Worm (Caenorhabditis elegans) whole organism, L1 larva: ENCODE results near the gene F53B2.8.

Experiments
- C34B4.2 ChIP-seq: sonication (generic microtip); optimal IDR thresholded peaks from 2 replicates; lab custom pipeline; 2017; ENCODE audit warnings: mild to moderate bottlenecking, missing genetic modification characterization, missing compliant biosample characterization
- Y116A8C.19 ChIP-seq: sonication (generic microtip); optimal IDR thresholded peaks from 2 replicates; lab custom pipeline; 2016; ENCODE audit warnings: missing compliant biosample characterization, missing genetic modification characterization, borderline replicate concordance
- aha-1 ChIP-seq: fragments of 150-350 bp; optimal IDR thresholded peaks from 2 replicates; lab custom pipeline; 2014; ENCODE audit warnings: missing biosample characterization, missing genetic modification characterization
- blmp-1 ChIP-seq: fragments of 150-350 bp; optimal IDR thresholded peaks from 2 replicates; lab custom pipeline; 2014; ENCODE audit warnings: missing biosample characterization, missing genetic modification characterization
- ceh-82 ChIP-seq, 3 experiments: fragments of 150-350 bp in 1 of 3; sonication (generic microtip) in 2 of 3; optimal IDR thresholded peaks; 2 replicates each; lab custom pipeline; 2014 to 2017; ENCODE audit warnings: missing biosample characterization in 3 of 3, missing genetic modification characterization in 3 of 3
- ceh-88 ChIP-seq: fragments of 200-800 bp; sonication (Bioruptor generic); IDR thresholded peaks from 2 replicates; pipeline ENCODE4 v1.3.6; 2022; ENCODE audit warnings: missing genetic modification characterization, missing compliant biosample characterization
- ceh-90 ChIP-seq: sonication (generic microtip); optimal IDR thresholded peaks from 2 replicates; lab custom pipeline; 2016; ENCODE audit warnings: missing genetic modification characterization, missing compliant biosample characterization
- ces-1 ChIP-seq: fragments of 150-350 bp; optimal IDR thresholded peaks from 2 replicates; lab custom pipeline; 2014; ENCODE audit warnings: missing biosample characterization, missing genetic modification reagents, missing genetic modification characterization
- dpl-1 ChIP-seq, 3 experiments: fragments of 150-350 bp in 2 of 3; sonication (generic microtip) in 1 of 3; optimal IDR thresholded peaks; 2 replicates each; lab custom pipeline; 2014 to 2017; ENCODE audit warnings: missing biosample characterization in 3 of 3, missing genetic modification characterization in 3 of 3, missing genetic modification reagents in 3 of 3
- dsc-1 ChIP-seq: sonication (generic microtip); optimal IDR thresholded peaks from 2 replicates; lab custom pipeline; 2016; ENCODE audit warnings: mild to moderate bottlenecking, missing genetic modification characterization, missing compliant biosample characterization
- efl-1 ChIP-seq, 4 experiments: fragments of 150-350 bp; optimal IDR thresholded peaks in 3 of 4; peaks in 1 of 4; 1 replicate in 1 of 4; 2 replicates in 3 of 4; lab custom pipeline; 2014; ENCODE audit warnings: missing biosample characterization in 2 of 4, missing genetic modification characterization in 2 of 4, missing genetic modification reagents in 2 of 4
- efl-3 ChIP-seq: fragments of 200-800 bp; sonication (Bioruptor generic); optimal IDR thresholded peaks from 2 replicates; lab custom pipeline; 2018; ENCODE audit warnings: mild to moderate bottlenecking, missing genetic modification characterization, missing compliant biosample characterization
- egl-13 ChIP-seq: sonication (generic microtip); optimal IDR thresholded peaks from 2 replicates; lab custom pipeline; 2016; ENCODE audit warnings: missing genotype, missing genetic modification reagents, missing genetic modification characterization, missing compliant biosample characterization
- egl-27 ChIP-seq, 2 experiments: fragments of 150-350 bp in 1 of 2; sonication (generic microtip); optimal IDR thresholded peaks; 3 replicates each; lab custom pipeline; 2017 to 2018; ENCODE audit warnings: missing biosample characterization in 2 of 2, missing genetic modification characterization in 2 of 2, missing genetic modification reagents in 2 of 2
- elt-2 ChIP-seq: sonication (generic microtip); optimal IDR thresholded peaks from 2 replicates; lab custom pipeline; 2016; ENCODE audit warnings: missing genetic modification characterization, mild to moderate bottlenecking, inconsistent platforms, missing compliant biosample characterization, missing genetic modification reagents
- elt-3 ChIP-seq, 6 experiments: fragments of 150-350 bp in 1 of 6; sonication (generic microtip); optimal IDR thresholded peaks; 2 replicates each; lab custom pipeline; 2017 to 2018; ENCODE audit warnings: missing biosample characterization in 6 of 6, missing genetic modification characterization in 6 of 6, inconsistent platforms in 1 of 6
- fkh-4 ChIP-seq: sonication (generic microtip); optimal IDR thresholded peaks from 2 replicates; lab custom pipeline; 2016; ENCODE audit warnings: missing compliant biosample characterization, missing genetic modification characterization, borderline replicate concordance
- fkh-8 ChIP-seq: sonication (generic microtip); optimal IDR thresholded peaks from 2 replicates; lab custom pipeline; 2016; ENCODE audit warnings: mild to moderate bottlenecking, missing genetic modification characterization, missing compliant biosample characterization
- fos-1 ChIP-seq: fragments of 150-350 bp; optimal IDR thresholded peaks from 2 replicates; lab custom pipeline; 2014; ENCODE audit warnings: missing biosample characterization, missing genetic modification characterization
- hlh-17 ChIP-seq: fragments of 200-800 bp; sonication (Bioruptor generic); optimal IDR thresholded peaks from 2 replicates; lab custom pipeline; 2018; ENCODE audit warnings: missing genetic modification characterization, mild to moderate bottlenecking, missing compliant biosample characterization, moderate library complexity, borderline replicate concordance
- hlh-4 ChIP-seq: sonication (generic microtip); optimal IDR thresholded peaks from 2 replicates; lab custom pipeline; 2016; ENCODE audit warnings: mild to moderate bottlenecking, missing genetic modification characterization, missing compliant biosample characterization
- lin-14 ChIP-seq: fragments of 200-800 bp; sonication (Bioruptor generic); optimal IDR thresholded peaks from 2 replicates; lab custom pipeline; 2018; ENCODE audit warnings: mild to moderate bottlenecking, missing genetic modification characterization, moderate library complexity, missing compliant biosample characterization
- lin-35 ChIP-seq, 2 experiments: fragments of 150-350 bp; optimal IDR thresholded peaks; 2 replicates each; lab custom pipeline; 2014; ENCODE audit warnings: missing biosample characterization in 2 of 2, missing genetic modification characterization in 2 of 2, missing genetic modification reagents in 2 of 2
- lir-3 ChIP-seq: sonication (generic microtip); optimal IDR thresholded peaks from 2 replicates; lab custom pipeline; 2016; ENCODE audit warnings: mild to moderate bottlenecking, missing genetic modification characterization, moderate library complexity, missing compliant biosample characterization; ENCODE audit not compliant: poor library complexity
- nhr-12 ChIP-seq: sonication (generic microtip); optimal IDR thresholded peaks from 2 replicates; lab custom pipeline; 2017; ENCODE audit warnings: missing biosample characterization, missing genetic modification characterization
- nhr-19 ChIP-seq: fragments of 200-800 bp; sonication (Bioruptor generic); conservative IDR thresholded peaks from 2 replicates; pipeline ENCODE4 v1.3.6; 2022; ENCODE audit warnings: missing genetic modification characterization, missing compliant biosample characterization
- nhr-237 ChIP-seq: fragments of 150-350 bp; optimal IDR thresholded peaks from 2 replicates; lab custom pipeline; 2014; ENCODE audit warnings: missing biosample characterization, missing genetic modification characterization
- nhr-71 ChIP-seq: sonication (generic microtip); optimal IDR thresholded peaks from 2 replicates; lab custom pipeline; 2016; ENCODE audit warnings: mild to moderate bottlenecking, missing genetic modification characterization, moderate library complexity, missing compliant biosample characterization
- nhr-84 ChIP-seq: sonication (generic microtip); optimal IDR thresholded peaks from 2 replicates; lab custom pipeline; 2017; ENCODE audit warnings: missing biosample characterization, missing genetic modification characterization
- pqm-1 ChIP-seq: sonication (generic microtip); optimal IDR thresholded peaks from 3 replicates; lab custom pipeline; 2017; ENCODE audit warnings: missing biosample characterization, missing genetic modification characterization
- rnt-1 ChIP-seq: sonication (generic microtip); optimal IDR thresholded peaks from 2 replicates; lab custom pipeline; 2016; ENCODE audit warnings: mild to moderate bottlenecking, missing genetic modification characterization, moderate library complexity, missing compliant biosample characterization
- snu-23 ChIP-seq: sonication (generic microtip); optimal IDR thresholded peaks from 2 replicates; lab custom pipeline; 2016; ENCODE audit warnings: missing genetic modification characterization, missing compliant biosample characterization
- swsn-7 ChIP-seq: sonication (generic microtip); optimal IDR thresholded peaks from 2 replicates; lab custom pipeline; 2016; ENCODE audit warnings: missing genetic modification characterization, missing compliant biosample characterization
- tbx-2 ChIP-seq: sonication (generic microtip); optimal IDR thresholded peaks from 2 replicates; lab custom pipeline; 2016; ENCODE audit warnings: missing genetic modification characterization, missing compliant biosample characterization
- tlp-1 ChIP-seq: fragments of 150-350 bp; optimal IDR thresholded peaks from 2 replicates; lab custom pipeline; 2014; ENCODE audit warnings: missing biosample characterization, missing genetic modification characterization
- vab-15 ChIP-seq: sonication (generic microtip); optimal IDR thresholded peaks from 2 replicates; lab custom pipeline; 2017; ENCODE audit warnings: missing genotype, mild to moderate bottlenecking, missing genetic modification characterization, missing compliant biosample characterization
- zag-1 ChIP-seq: fragments of 150-350 bp; optimal IDR thresholded peaks from 2 replicates; lab custom pipeline; 2014; ENCODE audit warnings: missing biosample characterization, missing genetic modification characterization
- zip-4 ChIP-seq: fragments of 200-800 bp; sonication (Bioruptor generic); optimal IDR thresholded peaks from 2 replicates; lab custom pipeline; 2018; ENCODE audit warnings: mild to moderate bottlenecking, missing genetic modification characterization, moderate library complexity, missing compliant biosample characterization
- ztf-11 ChIP-seq, 2 experiments: sonication (generic microtip); optimal IDR thresholded peaks; 2 replicates each; lab custom pipeline; 2016 to 2017; ENCODE audit warnings: missing genetic modification characterization in 2 of 2, missing biosample characterization in 1 of 2, missing compliant biosample characterization in 1 of 2

The F53B2.8 gene

DNA sequence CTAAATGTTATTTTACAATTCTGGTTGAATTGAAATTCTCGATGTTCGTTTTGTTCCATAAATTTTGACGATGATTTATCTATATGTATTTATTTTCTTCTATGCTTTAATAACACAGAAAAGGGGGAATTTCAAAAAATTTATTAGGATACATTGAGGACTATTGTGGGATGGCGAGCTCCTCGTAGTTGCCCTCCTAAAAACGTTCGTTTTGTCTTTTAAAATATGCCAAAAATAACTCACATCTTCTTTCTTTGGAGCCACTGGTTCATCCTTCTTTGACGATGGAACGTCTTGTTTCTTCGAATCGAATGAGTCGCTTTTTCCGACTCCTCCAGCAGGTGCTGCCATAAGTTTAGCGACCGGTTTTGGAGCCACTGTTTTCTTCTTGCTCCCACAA is 43.4 kb upstream of the F53B2.8 start:
- no peak for TF ChIP-seq elt-2 (tag; lab: Kevin White, UChicago)

DNA sequence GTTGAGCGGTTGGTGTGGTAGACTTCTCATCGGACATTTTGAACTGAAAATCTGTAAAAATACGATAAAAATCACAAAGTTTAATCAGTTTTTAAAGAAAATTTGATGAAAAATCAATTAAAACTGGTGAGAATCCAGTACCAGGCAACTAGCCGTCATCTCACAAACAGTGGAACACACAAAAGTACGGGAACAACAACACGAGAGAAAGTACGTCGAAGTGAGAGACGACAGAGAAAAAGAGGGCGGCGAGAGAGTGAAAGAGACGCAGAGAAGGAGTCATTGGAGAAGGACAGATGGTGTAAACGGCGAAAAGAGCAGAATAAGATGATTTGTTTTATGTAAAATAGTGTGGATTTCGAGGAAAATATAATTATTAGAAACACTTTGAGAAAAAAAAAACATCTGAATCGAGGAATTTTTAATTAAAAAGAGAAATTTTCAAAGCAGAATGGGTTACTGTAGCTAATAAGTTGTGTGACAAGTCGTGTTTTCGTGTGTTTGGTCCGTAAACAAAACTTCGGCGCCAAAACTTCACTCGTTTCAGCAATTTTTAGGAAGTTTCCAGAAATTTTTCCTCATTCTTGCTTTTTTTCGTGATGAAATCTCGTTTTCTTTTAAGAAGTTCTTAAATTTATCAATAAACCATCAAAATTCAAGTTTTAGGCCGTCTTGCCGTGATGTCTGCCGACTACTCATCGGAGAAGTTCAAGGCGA is 40.1 kb upstream of the F53B2.8 start, which contains the start of the genes hsb-1 and let-99:
TSS of gene hsb-1 (minus strand) at position 51 of the 717 bp plus-strand sequence.
TSS of gene let-99 (plus strand) at position 667 of the 717 bp plus-strand sequence.
- TF ChIP-seq efl-1 (optimal IDR thresholded peaks at IDR 0.05; lab: Kevin White, UChicago), result peak; percentile 69 to 84
- peak; percentile 40 to 83 for TF ChIP-seq efl-1 (GFP tag; optimal IDR thresholded peaks at IDR 0.05 in 1 of 2; lab: Kevin White, UChicago)
- peak; percentile 33 to 51 for TF ChIP-seq lin-35 (GFP tag; optimal IDR thresholded peaks at IDR 0.05; lab: Kevin White, UChicago)
- peak; percentile 27 for TF ChIP-seq swsn-7
- TF ChIP-seq lin-14 (GFP tag; lab: Kevin White, UChicago), result peak; percentile 84
- no peak for TF ChIP-seq ces-1 (GFP tag; lab: Kevin White, UChicago)
- peak; percentile 19 for TF ChIP-seq blmp-1 (tag; lab: Kevin White, UChicago)
- TF ChIP-seq dpl-1 (GFP tag; optimal IDR thresholded peaks at IDR 0.05; lab: Kevin White, UChicago), result peak; percentile 1 to 52 (median 52)
- TF ChIP-seq pqm-1 (tag; lab: Kevin White, UChicago), result no peak
- no peak for TF ChIP-seq dsc-1 (tag; lab: Kevin White, UChicago)
- no peak for TF ChIP-seq efl-3 (GFP tag; lab: Kevin White, UChicago)
- TF ChIP-seq ceh-82 (tag; optimal IDR thresholded peaks at IDR 0.05; lab: Kevin White, UChicago), result peak in 2 of 3 experiments; percentile 12 to 21
- peak; percentile 66 for TF ChIP-seq rnt-1 (tag; lab: Kevin White, UChicago)

- peak in 1 of 2 experiments; percentile 0 for TF ChIP-seq efl-1 (optimal IDR thresholded peaks at IDR 0.05; lab: Kevin White, UChicago)
- TF ChIP-seq efl-1 (GFP tag; optimal IDR thresholded peaks at IDR 0.05 in 1 of 2; lab: Kevin White, UChicago), result peak in 1 of 2 experiments; percentile 68
- no peak for TF ChIP-seq ztf-11 (tag; optimal IDR thresholded peaks at IDR 0.05; lab: Kevin White, UChicago)
- peak; percentile 86 for TF ChIP-seq dsc-1 (tag; lab: Kevin White, UChicago)
- no peak for TF ChIP-seq tlp-1
- TF ChIP-seq elt-3 (tag; optimal IDR thresholded peaks at IDR 0.05; lab: Kevin White, UChicago), result no peak
- TF ChIP-seq zag-1 (tag; lab: Kevin White, UChicago), result no peak
- TF ChIP-seq snu-23 (GFP tag; lab: Kevin White, UChicago), result peak; percentile 27
- TF ChIP-seq fos-1 (tag; lab: Kevin White, UChicago), result peak; percentile 46
- no peak for TF ChIP-seq fkh-4
- no peak for TF ChIP-seq rnt-1 (tag; lab: Kevin White, UChicago)
- TF ChIP-seq nhr-19 (GFP tag; lab: Robert Waterston, UW), result no peak
- no peak for TF ChIP-seq tbx-2 (tag; lab: Kevin White, UChicago)
- no peak for TF ChIP-seq hlh-4 (tag; lab: Kevin White, UChicago)
- TF ChIP-seq ceh-88 (GFP tag; lab: Robert Waterston, UW), result no peak
- no peak for TF ChIP-seq vab-15 (tag; lab: Kevin White, UChicago)
- TF ChIP-seq egl-27 (tag; optimal IDR thresholded peaks at IDR 0.05; lab: Kevin White, UChicago), result no peak
- TF ChIP-seq aha-1 (tag; lab: Kevin White, UChicago), result no peak
- TF ChIP-seq lin-14 (GFP tag; lab: Kevin White, UChicago), result peak; percentile 27
- TF ChIP-seq fkh-8, result peak; percentile 55
- no peak for TF ChIP-seq nhr-84
- no peak for TF ChIP-seq nhr-237
- TF ChIP-seq egl-13 (tag; lab: Kevin White, UChicago), result no peak
- no peak for TF ChIP-seq ceh-90 (tag; lab: Kevin White, UChicago)
- no peak for TF ChIP-seq nhr-12 (tag; lab: Kevin White, UChicago)
- no peak for TF ChIP-seq hlh-17 (GFP tag; lab: Kevin White, UChicago)
- TF ChIP-seq zip-4 (GFP tag; lab: Kevin White, UChicago), result no peak
- TF ChIP-seq nhr-71, result no peak
- TF ChIP-seq C34B4.2, result no peak
- TF ChIP-seq lir-3 (tag; lab: Kevin White, UChicago), result no peak
- TF ChIP-seq Y116A8C.19 (tag; lab: Kevin White, UChicago), result no peak
Observed at ce11 chrIV:12565933-12566540, 38.8 kb upstream of the F53B2.8 start, which contains the start of gene eak-7. Gene eak-7, minus strand, starts transcription at chrIV:12565983.
